Worm (Caenorhabditis elegans): ENCODE data around the gene ttr-19.

ttr-19 gene

DNA sequence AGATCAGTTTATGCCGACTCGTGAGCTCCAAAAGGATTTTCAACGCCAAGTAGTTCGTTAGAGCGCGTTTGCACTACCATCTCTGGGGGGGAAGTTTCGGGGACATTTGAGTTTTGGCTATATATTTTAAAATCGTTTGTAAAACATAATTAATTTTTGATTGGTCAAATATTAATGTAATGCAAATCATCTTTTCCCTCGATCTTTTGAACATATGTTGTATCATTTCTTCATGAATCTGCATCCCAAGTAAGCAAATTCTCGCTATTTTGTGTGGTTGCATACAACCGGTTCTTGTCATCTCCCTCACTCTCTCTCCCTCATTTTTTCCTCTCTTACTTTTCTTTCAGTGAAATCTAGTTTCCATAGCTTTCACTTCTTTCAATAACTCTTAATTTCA, 49.1 kb downstream of the ttr-19 start:
- TF ChIP-seq Y5F2A.4 (GFP tag; optimal IDR thresholded peaks at IDR 0.05) (no peak), dve-1 (tag; optimal IDR thresholded peaks at IDR 0.05; ENCODE audit: insufficient read depth) (peak; percentile 60), ctbp-1 (GFP tag; IDR thresholded peaks at IDR 0.05) (0 out of 2 replicates have a peak, but pooled peaks have one; percentile 22), F49E8.2 (tag; optimal IDR thresholded peaks at IDR 0.05; ENCODE audit: borderline replicate concordance) (no peak), hlh-30 (tag; optimal IDR thresholded peaks at IDR 0.05; ENCODE audit: insufficient read depth) (peak; percentile 64), mxl-2 (GFP tag; conservative IDR thresholded peaks at IDR 0.05) (no peak), nhr-76 (tag; optimal IDR thresholded peaks at IDR 0.05) (no peak), Y105C5A.15 (GFP tag; IDR thresholded peaks at IDR 0.05) (no peak), R02D3.7 (tag; optimal IDR thresholded peaks at IDR 0.05) (no peak), ztf-7 (tag; optimal IDR thresholded peaks at IDR 0.05) (no peak), madf-5 (GFP tag; IDR thresholded peaks at IDR 0.05) (no peak), lsy-2 (tag; optimal IDR thresholded peaks at IDR 0.05) (peak in 1 of 2 experiments; percentile 64), egl-43 (GFP tag; IDR thresholded peaks at IDR 0.05) (0 out of 2 replicates have a peak, but pooled peaks have one; percentile 25), mxl-3 (GFP tag; optimal IDR thresholded peaks at IDR 0.05) (peak; percentile 24), hlh-11 (tag; optimal IDR thresholded peaks at IDR 0.05) (peak; percentile 59), unc-130 (GFP tag; optimal IDR thresholded peaks at IDR 0.05) (peak; percentile 17), spr-1 (tag; optimal IDR thresholded peaks at IDR 0.05) (peak; percentile 14), php-3 (GFP tag; IDR thresholded peaks at IDR 0.05) (no peak), nhr-11 (tag; optimal IDR thresholded peaks at IDR 0.05) (peak; percentile 33), zag-1 (tag; optimal IDR thresholded peaks at IDR 0.05) (peak; percentile 32), mes-2 (tag; optimal IDR thresholded peaks at IDR 0.05; ENCODE audit: poor library complexity, severe bottlenecking) (peak; percentile 38), ceh-28 (tag; optimal IDR thresholded peaks at IDR 0.05) (no peak), daf-12 (tag; optimal IDR thresholded peaks at IDR 0.05) (no peak), fos-1 (tag; optimal IDR thresholded peaks at IDR 0.05) (no peak), F26F4.8 (GFP tag; conservative IDR thresholded peaks at IDR 0.05) (no peak), F37D6.2 (tag; optimal IDR thresholded peaks at IDR 0.05) (no peak), ceh-32 (tag; optimal IDR thresholded peaks at IDR 0.05; ENCODE audit: poor library complexity) (no peak), nhr-28 (tag; optimal IDR thresholded peaks at IDR 0.05) (peak; percentile 40), nhr-77 (tag; optimal IDR thresholded peaks at IDR 0.05) (no peak), ceh-82 (tag; optimal IDR thresholded peaks at IDR 0.05) (no peak), dmd-6 (GFP tag; IDR thresholded peaks at IDR 0.05) (peak; percentile 16; the same call in 1 of the 2 replicates), nhr-48 (tag; optimal IDR thresholded peaks at IDR 0.05) (no peak), ceh-20 (GFP tag; IDR thresholded peaks at IDR 0.05) (no peak), vab-7 (GFP tag; IDR thresholded peaks at IDR 0.05) (no peak), rbr-2 (tag; optimal IDR thresholded peaks at IDR 0.05) (peak; percentile 63), mdl-1 (tag; optimal IDR thresholded peaks at IDR 0.05) (peak in 1 of 2 experiments; percentile 17), dpl-1 (GFP tag; optimal IDR thresholded peaks at IDR 0.05) (peak; percentile 27), ZK546.5 (tag; optimal IDR thresholded peaks at IDR 0.05) (no peak), T20F7.1 (GFP tag; optimal IDR thresholded peaks at IDR 0.05) (peak; percentile 51), arid-1 (GFP tag; conservative IDR thresholded peaks at IDR 0.05) (no peak), egl-27 (tag; optimal IDR thresholded peaks at IDR 0.05) (no peak), zip-11 (GFP tag; IDR thresholded peaks at IDR 0.05) (no peak), nhr-237 (tag; optimal IDR thresholded peaks at IDR 0.05) (no peak), zip-2 (tag; optimal IDR thresholded peaks at IDR 0.05) (no peak), ztf-11 (tag; optimal IDR thresholded peaks at IDR 0.05) (no peak), nhr-111 (GFP tag; optimal IDR thresholded peaks at IDR 0.05) (no peak), fkh-10 (GFP tag; optimal IDR thresholded peaks at IDR 0.05) (peak; percentile 53), lin-13 (GFP tag; optimal IDR thresholded peaks at IDR 0.05) (no peak), zfp-3 (GFP tag; conservative IDR thresholded peaks at IDR 0.05) (no peak), daf-16 (GFP tag; optimal IDR thresholded peaks at IDR 0.05) (no peak), daf-16 (tag; optimal IDR thresholded peaks at IDR 0.05) (peak; percentile 12), sdz-12 (GFP tag; optimal IDR thresholded peaks at IDR 0.05) (no peak)

Data from whole organism, L4 larva.